Worm (Caenorhabditis elegans): Measurements from ENCODE around the gene pals-33.

DNA sequence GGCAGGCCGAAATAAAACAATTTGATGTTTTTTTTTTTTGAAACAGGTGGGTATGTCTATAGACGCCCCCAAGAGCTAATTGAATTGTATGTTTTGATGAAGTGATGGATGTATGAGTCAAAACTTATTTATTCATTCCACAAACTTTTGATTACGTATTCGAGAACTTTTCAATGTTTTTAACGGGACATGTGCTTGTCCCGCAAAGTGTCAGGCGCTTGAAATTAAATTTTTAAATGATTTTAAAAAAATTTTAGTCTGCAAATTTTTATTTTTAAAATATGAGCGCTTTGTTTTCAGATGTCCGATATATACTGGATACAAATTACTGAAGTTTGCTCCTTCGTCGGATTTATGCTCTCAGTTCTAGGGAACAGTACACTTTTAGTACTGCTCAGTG lies 23.7 kb upstream of the pals-33 start, which contains the start of gene str-114:
- TF ChIP-seq hlh-26 (GFP tag; conservative IDR thresholded peaks at IDR 0.05): no peak
- TF ChIP-seq nhr-179 (tag; optimal IDR thresholded peaks at IDR 0.05): no peak
